Worm (Caenorhabditis elegans) whole organism, L2 larva: Measurements from ENCODE around the gene F09E5.3.

ENCODE experiments used
- C34F6.9 ChIP-seq: fragments of 150-350 bp; optimal IDR thresholded peaks from 2 replicates; lab custom pipeline; 2014; ENCODE audit warnings: missing biosample characterization, missing genetic modification characterization
- F13H6.1 ChIP-seq: sonication (generic microtip); optimal IDR thresholded peaks from 2 replicates; lab custom pipeline; 2016; ENCODE audit warnings: missing genetic modification characterization, missing compliant biosample characterization
- R02D3.7 ChIP-seq: fragments of 150-350 bp; optimal IDR thresholded peaks from 2 replicates; lab custom pipeline; 2014; ENCODE audit warnings: missing biosample characterization, missing genetic modification characterization
- Y55F3AM.14 ChIP-seq: fragments of 200-800 bp; sonication (Bioruptor generic); optimal IDR thresholded peaks from 2 replicates; lab custom pipeline; 2018; ENCODE audit warnings: mild to moderate bottlenecking, missing genetic modification characterization, missing compliant biosample characterization
- ZK546.5 ChIP-seq: sonication (generic microtip); optimal IDR thresholded peaks from 2 replicates; lab custom pipeline; 2017; ENCODE audit warnings: missing biosample characterization, missing genetic modification characterization
- alr-1 ChIP-seq: fragments of 150-350 bp; optimal IDR thresholded peaks from 2 replicates; lab custom pipeline; 2014; ENCODE audit warnings: missing biosample characterization, missing genetic modification characterization
- aly-2 ChIP-seq: fragments of 150-350 bp; optimal IDR thresholded peaks from 2 replicates; lab custom pipeline; 2014; ENCODE audit warnings: missing biosample characterization, missing genetic modification characterization
- ama-1 ChIP-seq: fragments of 150-350 bp; optimal IDR thresholded peaks from 2 replicates; lab custom pipeline; 2018; ENCODE audit warnings: inconsistent platforms
- blmp-1 ChIP-seq: sonication (generic microtip); optimal IDR thresholded peaks from 2 replicates; lab custom pipeline; 2017; ENCODE audit warnings: missing genetic modification characterization, mild to moderate bottlenecking, missing compliant biosample characterization, antibody characterized with exemption, moderate library complexity; ENCODE audit not compliant: insufficient read depth
- ceh-16 ChIP-seq: fragments of 150-350 bp; optimal IDR thresholded peaks from 2 replicates; lab custom pipeline; 2014; ENCODE audit warnings: missing biosample characterization, missing genetic modification characterization
- ceh-82 ChIP-seq: fragments of 150-350 bp; optimal IDR thresholded peaks from 2 replicates; lab custom pipeline; 2014; ENCODE audit warnings: missing biosample characterization, missing genetic modification characterization
- crh-2 ChIP-seq: sonication (generic microtip); optimal IDR thresholded peaks from 2 replicates; lab custom pipeline; 2017; ENCODE audit warnings: missing biosample characterization, missing genetic modification characterization
- dmd-4 ChIP-seq: sonication (generic microtip); optimal IDR thresholded peaks from 2 replicates; lab custom pipeline; 2017; ENCODE audit warnings: missing biosample characterization, missing genetic modification characterization
- egl-27 ChIP-seq: sonication (generic microtip); optimal IDR thresholded peaks from 3 replicates; lab custom pipeline; 2017; ENCODE audit warnings: missing biosample characterization, missing genetic modification reagents, missing genetic modification characterization
- elt-1 ChIP-seq: fragments of 150-350 bp; optimal IDR thresholded peaks from 2 replicates; lab custom pipeline; 2014; ENCODE audit warnings: missing biosample characterization, missing genetic modification characterization
- elt-3 ChIP-seq: sonication (generic microtip); optimal IDR thresholded peaks from 2 replicates; lab custom pipeline; 2017; ENCODE audit warnings: missing biosample characterization, missing genetic modification characterization
- fos-1 ChIP-seq: fragments of 150-350 bp; optimal IDR thresholded peaks from 2 replicates; lab custom pipeline; 2014; ENCODE audit warnings: missing biosample characterization, missing genetic modification characterization
- gmeb-1 ChIP-seq: fragments of 150-350 bp; optimal IDR thresholded peaks from 2 replicates; lab custom pipeline; 2014; ENCODE audit warnings: missing biosample characterization, missing genetic modification characterization
- lin-11 ChIP-seq: fragments of 150-350 bp; sonication (generic microtip); optimal IDR thresholded peaks from 2 replicates; lab custom pipeline; 2014; ENCODE audit warnings: missing biosample characterization, missing genetic modification characterization, inconsistent platforms, mixed read lengths
- lin-13 ChIP-seq: fragments of 150-350 bp; optimal IDR thresholded peaks from 2 replicates; lab custom pipeline; 2014; ENCODE audit warnings: missing biosample characterization, missing genetic modification reagents, missing genetic modification characterization
- lin-39 ChIP-seq: fragments of 150-350 bp; optimal IDR thresholded peaks from 2 replicates; lab custom pipeline; 2014; ENCODE audit warnings: missing biosample characterization, missing genetic modification reagents, missing genetic modification characterization
- lsy-2 ChIP-seq, 2 experiments: fragments of 150-350 bp in 1 of 2; sonication (generic microtip) in 1 of 2; optimal IDR thresholded peaks; 2 replicates each; lab custom pipeline; 2014 to 2017; ENCODE audit warnings: missing biosample characterization in 2 of 2, missing genetic modification characterization in 2 of 2
- mab-5 ChIP-seq: fragments of 150-350 bp; optimal IDR thresholded peaks from 2 replicates; lab custom pipeline; 2014; ENCODE audit warnings: missing biosample characterization, missing genetic modification characterization
- mbf-1 ChIP-seq: sonication (generic microtip); optimal IDR thresholded peaks from 2 replicates; lab custom pipeline; 2017; ENCODE audit warnings: missing biosample characterization, missing genetic modification characterization
- mdl-1 ChIP-seq, 2 experiments: fragments of 150-350 bp in 1 of 2; sonication (generic microtip) in 1 of 2; optimal IDR thresholded peaks; 2 replicates each; lab custom pipeline; 2017; ENCODE audit warnings: missing biosample characterization in 2 of 2, missing genetic modification characterization in 2 of 2
- nhr-10 ChIP-seq: sonication (generic microtip); optimal IDR thresholded peaks from 2 replicates; lab custom pipeline; 2017; ENCODE audit warnings: missing biosample characterization, missing genetic modification characterization
- nhr-11 ChIP-seq: fragments of 150-350 bp; optimal IDR thresholded peaks from 2 replicates; lab custom pipeline; 2014; ENCODE audit warnings: missing biosample characterization, missing genetic modification characterization
- nhr-12 ChIP-seq: fragments of 150-350 bp; optimal IDR thresholded peaks from 2 replicates; lab custom pipeline; 2014; ENCODE audit warnings: missing biosample characterization, missing genetic modification characterization
- nhr-129 ChIP-seq: fragments of 150-350 bp; optimal IDR thresholded peaks from 2 replicates; lab custom pipeline; 2014; ENCODE audit warnings: missing biosample characterization, missing genetic modification characterization
- nhr-21 ChIP-seq: fragments of 150-350 bp; optimal IDR thresholded peaks from 2 replicates; lab custom pipeline; 2014; ENCODE audit warnings: missing biosample characterization, missing genetic modification characterization
- nhr-23 ChIP-seq: fragments of 150-350 bp; optimal IDR thresholded peaks from 2 replicates; lab custom pipeline; 2014; ENCODE audit warnings: missing biosample characterization, missing genetic modification reagents, missing genetic modification characterization
- nhr-237 ChIP-seq: fragments of 150-350 bp; optimal IDR thresholded peaks from 2 replicates; lab custom pipeline; 2014; ENCODE audit warnings: missing biosample characterization, missing genetic modification characterization
- nhr-25 ChIP-seq: fragments of 150-350 bp; sonication (generic microtip); optimal IDR thresholded peaks from 3 replicates; lab custom pipeline; 2014; ENCODE audit warnings: missing biosample characterization, missing genetic modification characterization
- nhr-6 ChIP-seq: fragments of 150-350 bp; optimal IDR thresholded peaks from 2 replicates; lab custom pipeline; 2014; ENCODE audit warnings: missing biosample characterization, missing genetic modification characterization
- nhr-77 ChIP-seq: fragments of 150-350 bp; optimal IDR thresholded peaks from 2 replicates; lab custom pipeline; 2014; ENCODE audit warnings: missing biosample characterization, missing genetic modification characterization
- peb-1 ChIP-seq: fragments of 150-350 bp; optimal IDR thresholded peaks from 2 replicates; lab custom pipeline; 2014; ENCODE audit warnings: missing biosample characterization, missing genetic modification characterization
- sem-4 ChIP-seq: fragments of 150-350 bp; optimal IDR thresholded peaks from 2 replicates; lab custom pipeline; 2014; ENCODE audit warnings: missing biosample characterization, missing genetic modification reagents, missing genetic modification characterization
- skn-1 ChIP-seq: sonication (generic microtip); optimal IDR thresholded peaks from 2 replicates; lab custom pipeline; 2017; ENCODE audit warnings: missing biosample characterization, missing genetic modification characterization
- sma-3 ChIP-seq: sonication (generic microtip); optimal IDR thresholded peaks from 2 replicates; lab custom pipeline; 2016; ENCODE audit warnings: missing genetic modification reagents, missing genetic modification characterization, missing compliant biosample characterization
- sma-9 ChIP-seq, 2 experiments: fragments of 150-350 bp in 1 of 2; sonication (generic microtip) in 1 of 2; optimal IDR thresholded peaks; 2 replicates each; lab custom pipeline; 2014 to 2016; ENCODE audit warnings: missing genetic modification characterization in 2 of 2, mild to moderate bottlenecking in 1 of 2, missing biosample characterization in 1 of 2, missing compliant biosample characterization in 1 of 2, missing genetic modification reagents in 1 of 2, moderate library complexity in 1 of 2
- snpc-4 ChIP-seq: fragments of 150-350 bp; optimal IDR thresholded peaks from 2 replicates; lab custom pipeline; 2014; ENCODE audit warnings: missing biosample characterization, missing genetic modification characterization
- unc-39 ChIP-seq: fragments of 150-350 bp; optimal IDR thresholded peaks from 2 replicates; lab custom pipeline; 2014; ENCODE audit warnings: missing biosample characterization, missing genetic modification characterization
- unc-55 ChIP-seq: fragments of 150-350 bp; sonication (generic microtip); optimal IDR thresholded peaks from 3 replicates; lab custom pipeline; 2014; ENCODE audit warnings: missing biosample characterization, missing genetic modification reagents, missing genetic modification characterization
- unc-62 ChIP-seq: fragments of 150-350 bp; optimal IDR thresholded peaks from 2 replicates; lab custom pipeline; 2014; ENCODE audit warnings: missing biosample characterization, missing genetic modification reagents, missing genetic modification characterization
- zag-1 ChIP-seq: fragments of 150-350 bp; optimal IDR thresholded peaks from 2 replicates; lab custom pipeline; 2014; ENCODE audit warnings: missing biosample characterization, missing genetic modification characterization
- ztf-1 ChIP-seq: fragments of 200-800 bp; sonication (Bioruptor generic); conservative IDR thresholded peaks from 2 replicates; pipeline ENCODE4 v1.3.6; 2022; ENCODE audit warnings: missing genetic modification characterization, missing compliant biosample characterization
- ztf-11 ChIP-seq: sonication (generic microtip); optimal IDR thresholded peaks from 2 replicates; lab custom pipeline; 2017; ENCODE audit warnings: missing biosample characterization, missing genetic modification characterization
- ztf-4 ChIP-seq: fragments of 150-350 bp; optimal IDR thresholded peaks from 2 replicates; lab custom pipeline; 2014; ENCODE audit warnings: missing biosample characterization, missing genetic modification characterization

F09E5.3 gene

DNA sequence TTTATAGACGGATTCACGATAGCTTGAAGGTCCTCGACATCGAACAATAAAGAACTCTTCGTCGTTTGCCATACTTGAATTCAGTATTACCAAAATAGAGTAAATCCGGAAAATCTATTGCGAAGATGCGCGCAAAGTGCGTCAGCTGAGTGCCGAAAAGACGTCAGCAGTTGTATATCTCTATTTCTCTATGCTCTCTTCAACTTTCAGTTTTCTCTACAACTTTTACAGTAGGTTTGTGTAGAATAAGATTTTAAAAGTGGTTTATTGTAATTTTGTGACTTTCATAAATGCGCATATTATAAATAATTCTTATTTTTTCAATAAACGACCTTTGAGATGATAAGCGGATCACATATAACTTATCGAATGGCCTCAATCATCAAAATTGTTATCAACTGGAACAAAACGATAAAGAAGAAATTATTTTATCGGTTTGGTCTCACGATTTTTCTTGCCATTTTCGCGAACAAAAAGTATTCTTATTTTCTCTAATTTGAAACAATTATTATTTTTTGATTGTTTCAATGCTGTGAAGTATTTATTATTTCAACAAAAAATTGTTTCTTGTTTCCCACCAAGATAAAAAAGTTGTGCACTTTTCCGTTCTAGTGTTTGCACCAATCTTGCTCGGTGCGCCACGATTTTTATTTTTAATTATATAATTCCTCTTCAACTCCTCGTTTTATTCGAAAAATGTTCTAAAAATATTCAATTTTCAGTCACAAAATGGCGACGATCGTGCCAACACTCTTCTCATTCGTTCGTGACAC lies at the start of gene F09E5.3, which contains the start of gene agt-2:
Gene F09E5.3, plus strand, starts transcription at position 723 of the 773 bp plus-strand sequence.
Gene agt-2, minus strand, starts transcription at position 553 of the 773 bp plus-strand sequence.
- TF ChIP-seq ceh-16 (tag; lab: Kevin White, UChicago) (peak; percentile 86), fos-1 (peak; percentile 92), sma-3 (GFP tag; lab: Kevin White, UChicago) (peak; percentile 89), nhr-12 (tag; lab: Kevin White, UChicago) (peak; percentile 55), crh-2 (peak; percentile 94), nhr-237 (tag; lab: Kevin White, UChicago) (peak; percentile 11), F13H6.1 (tag; lab: Kevin White, UChicago) (peak; percentile 92), egl-27 (peak; percentile 81), lin-39 (tag; lab: Kevin White, UChicago) (no peak), sem-4 (tag; lab: Kevin White, UChicago) (peak; percentile 83), mdl-1 (tag; optimal IDR thresholded peaks at IDR 0.05; lab: Kevin White, UChicago) (peak in 1 of 2 experiments; percentile 54), aly-2 (tag; lab: Kevin White, UChicago) (no peak), skn-1 (peak; percentile 52), nhr-11 (tag; lab: Kevin White, UChicago) (no peak), ztf-1 (GFP tag; lab: Robert Waterston, UW) (no peak), sma-9 (GFP tag; optimal IDR thresholded peaks at IDR 0.05; lab: Kevin White, UChicago) (peak; percentile 95), sma-9 (tag; optimal IDR thresholded peaks at IDR 0.05; lab: Kevin White, UChicago) (no peak), unc-62 (GFP tag; lab: Kevin White, UChicago) (no peak), unc-39 (tag; lab: Kevin White, UChicago) (no peak), nhr-10 (peak; percentile 37), C34F6.9 (peak; percentile 99), elt-3 (tag; lab: Kevin White, UChicago) (no peak), alr-1 (no peak), snpc-4 (peak; percentile 82), lsy-2 (tag; optimal IDR thresholded peaks at IDR 0.05; lab: Kevin White, UChicago) (peak; percentile 90 to 96), nhr-6 (tag; lab: Kevin White, UChicago) (peak; percentile 92), ztf-4 (tag; lab: Kevin White, UChicago) (peak; percentile 83), blmp-1 (tag; lab: Kevin White, UChicago) (peak; percentile 63), nhr-25 (tag; lab: Kevin White, UChicago) (peak; percentile 96), ceh-82 (tag; lab: Kevin White, UChicago) (peak; percentile 24), nhr-21 (tag; lab: Kevin White, UChicago) (peak; percentile 86), Y55F3AM.14 (GFP tag; lab: Kevin White, UChicago) (no peak), unc-55 (GFP tag; lab: Kevin White, UChicago) (peak; percentile 94), R02D3.7 (tag; lab: Kevin White, UChicago) (peak; percentile 50), dmd-4 (no peak), ama-1 (lab: Kevin White, UChicago) (peak; percentile 71), elt-1 (tag; lab: Kevin White, UChicago) (no peak), peb-1 (tag; lab: Kevin White, UChicago) (no peak), zag-1 (tag; lab: Kevin White, UChicago) (peak; percentile 74), lin-11 (tag; lab: Kevin White, UChicago) (peak; percentile 60), gmeb-1 (tag; lab: Kevin White, UChicago) (peak; percentile 92), lin-13 (GFP tag; lab: Kevin White, UChicago) (peak; percentile 92), nhr-129 (tag; lab: Kevin White, UChicago) (peak; percentile 90), mbf-1 (tag; lab: Kevin White, UChicago) (no peak), ZK546.5 (peak; percentile 43), mab-5 (tag; lab: Kevin White, UChicago) (peak; percentile 94), nhr-77 (tag; lab: Kevin White, UChicago) (peak; percentile 61), ztf-11 (tag; lab: Kevin White, UChicago) (no peak), nhr-23 (tag; lab: Kevin White, UChicago) (no peak)
